Fruit fly (Drosophila melanogaster) whole organism, wandering third instar larva: ENCODE results near the gene CG8031.

Experiments
- Abd-B ChIP-seq: fragments of >200 bp; optimal IDR thresholded peaks from 2 replicates; lab custom pipeline; 2017; ENCODE audit warnings: missing biosample characterization, missing genetic modification characterization
- CG32264 ChIP-seq: fragments of 200-800 bp; sonication (Bioruptor generic); optimal IDR thresholded peaks from 2 replicates; lab custom pipeline; 2016; ENCODE audit warnings: missing biosample characterization, missing genetic modification characterization
- CG9705 ChIP-seq: fragments of 200-800 bp; sonication (Bioruptor generic); optimal IDR thresholded peaks from 2 replicates; lab custom pipeline; 2018; ENCODE audit warnings: missing biosample characterization, mild to moderate bottlenecking, missing genetic modification characterization
- CrebA ChIP-seq: fragments of 200-800 bp; sonication (Bioruptor generic); optimal IDR thresholded peaks from 2 replicates; lab custom pipeline; 2016; ENCODE audit warnings: missing biosample characterization, mild to moderate bottlenecking, missing genetic modification characterization, borderline replicate concordance
- Dfd ChIP-seq: fragments of >200 bp; optimal IDR thresholded peaks from 2 replicates; lab custom pipeline; 2017; ENCODE audit warnings: missing biosample characterization, missing genetic modification characterization
- Dif ChIP-seq: fragments of 200-275, 200-300 bp; sonication (Bioruptor generic); optimal IDR thresholded peaks from 2 replicates; lab custom pipeline; 2018; ENCODE audit warnings: missing biosample characterization, missing genetic modification characterization; ENCODE audit not compliant: partially characterized antibody
- GATAd ChIP-seq: sonication (Bioruptor generic); optimal IDR thresholded peaks from 2 replicates; lab custom pipeline; 2016; ENCODE audit warnings: missing biosample characterization, missing genetic modification characterization
- HLH106 ChIP-seq: fragments of 200-800 bp; optimal IDR thresholded peaks from 3 replicates; lab custom pipeline; 2019; ENCODE audit warnings: missing biosample characterization, mild to moderate bottlenecking, missing genetic modification characterization, moderate library complexity
- Hnf4 ChIP-seq: fragments of 200-800 bp; sonication (Bioruptor generic); optimal IDR thresholded peaks from 2 replicates; lab custom pipeline; 2016; ENCODE audit warnings: missing biosample characterization, mild to moderate bottlenecking, missing genetic modification characterization
- Hr78 ChIP-seq: fragments of >200 bp; optimal IDR thresholded peaks from 2 replicates; lab custom pipeline; 2017; ENCODE audit warnings: missing biosample characterization, missing genetic modification characterization
- Hr83 ChIP-seq: fragments of 200-300 bp; sonication (Bioruptor generic); optimal IDR thresholded peaks from 2 replicates; lab custom pipeline; 2016; ENCODE audit warnings: missing biosample characterization, mild to moderate bottlenecking, missing genetic modification characterization, moderate library complexity; ENCODE audit not compliant: poor library complexity, severe bottlenecking
- Jra ChIP-seq: sonication (Bioruptor generic); optimal IDR thresholded peaks from 2 replicates; lab custom pipeline; 2016; ENCODE audit warnings: missing biosample characterization, missing genetic modification characterization
- Mio ChIP-seq: sonication (Bioruptor generic); optimal IDR thresholded peaks from 2 replicates; lab custom pipeline; 2016; ENCODE audit warnings: missing biosample characterization, missing genetic modification characterization
- Myc ChIP-seq: fragments of >200 bp; optimal IDR thresholded peaks from 2 replicates; lab custom pipeline; 2017
- N ChIP-seq: fragments of >200 bp; optimal IDR thresholded peaks from 2 replicates; lab custom pipeline; 2018; ENCODE audit warnings: missing biosample characterization, missing external identifiers, missing genetic modification characterization
- OdsH ChIP-seq: fragments of 200-800 bp; sonication (Bioruptor generic); optimal IDR thresholded peaks from 2 replicates; lab custom pipeline; 2016; ENCODE audit warnings: missing biosample characterization, mild to moderate bottlenecking, missing genetic modification characterization
- Rel ChIP-seq, 2 experiments: fragments of 200-800 bp; sonication (Bioruptor generic) in 1 of 2; optimal IDR thresholded peaks; 2 replicates in 1 of 2; 3 replicates in 1 of 2; lab custom pipeline; 2016 to 2019; ENCODE audit warnings: mild to moderate bottlenecking in 2 of 2, missing biosample characterization in 2 of 2, missing genetic modification characterization in 2 of 2, moderate library complexity in 1 of 2
- Sp1 ChIP-seq: fragments of 200-800 bp; sonication (Bioruptor generic); optimal IDR thresholded peaks from 3 replicates; lab custom pipeline; 2019; ENCODE audit warnings: missing biosample characterization, mild to moderate bottlenecking, missing genetic modification characterization, moderate library complexity
- Vsx2 ChIP-seq: fragments of 200-300, 225-300 bp; sonication (Bioruptor generic); optimal IDR thresholded peaks from 2 replicates; lab custom pipeline; 2018; ENCODE audit warnings: missing biosample characterization, missing genetic modification characterization; ENCODE audit not compliant: partially characterized antibody
- br ChIP-seq: fragments of 200-800 bp; sonication (Bioruptor generic); optimal IDR thresholded peaks from 2 replicates; lab custom pipeline; 2016; ENCODE audit warnings: missing biosample characterization, missing genetic modification characterization
- brk ChIP-seq: fragments of 200-800 bp; sonication (Bioruptor generic); optimal IDR thresholded peaks from 2 replicates; lab custom pipeline; 2016; ENCODE audit warnings: missing biosample characterization, mild to moderate bottlenecking, missing genetic modification characterization
- dl ChIP-seq, 2 experiments: fragments of 175-275, 200-275 bp in 1 of 2; fragments of 200-275 bp in 1 of 2; sonication (Bioruptor generic); optimal IDR thresholded peaks; lab custom pipeline; 2018; ENCODE audit warnings: mild to moderate bottlenecking in 2 of 2, missing biosample characterization in 2 of 2, missing genetic modification characterization in 2 of 2, moderate library complexity in 2 of 2; ENCODE audit not compliant: partially characterized antibody in 2 of 2, insufficient read depth in 1 of 2
- dmrt93B ChIP-seq: fragments of 200-800 bp; sonication (Bioruptor generic); optimal IDR thresholded peaks from 2 replicates; lab custom pipeline; 2018; ENCODE audit warnings: missing biosample characterization, mild to moderate bottlenecking, missing genetic modification characterization
- dsf ChIP-seq: sonication (Bioruptor generic); optimal IDR thresholded peaks from 2 replicates; lab custom pipeline; 2016; ENCODE audit warnings: missing biosample characterization, missing genetic modification characterization, borderline replicate concordance
- ey ChIP-seq: fragments of 200-800 bp; sonication (Bioruptor generic); optimal IDR thresholded peaks from 2 replicates; lab custom pipeline; 2016; ENCODE audit warnings: missing biosample characterization, missing genetic modification characterization
- foxo ChIP-seq, 2 experiments: fragments of 200-800 bp; sonication (Bioruptor generic); optimal IDR thresholded peaks; 2 replicates in 1 of 2; 3 replicates in 1 of 2; lab custom pipeline; 2016 to 2017; ENCODE audit warnings: missing biosample characterization in 2 of 2, missing genetic modification characterization in 2 of 2
- fru ChIP-seq: fragments of 200-800 bp; sonication (Bioruptor generic); optimal IDR thresholded peaks from 3 replicates; lab custom pipeline; 2016; ENCODE audit warnings: missing biosample characterization, mild to moderate bottlenecking, missing genetic modification characterization
- h ChIP-seq: fragments of 200-800 bp; sonication (Bioruptor generic); optimal IDR thresholded peaks from 3 replicates; lab custom pipeline; 2016; ENCODE audit warnings: missing biosample characterization, mild to moderate bottlenecking, missing genetic modification characterization
- jim ChIP-seq: fragments of 175-275, 200-325 bp; sonication (Bioruptor generic); optimal IDR thresholded peaks from 2 replicates; lab custom pipeline; 2016; ENCODE audit warnings: missing biosample characterization, mild to moderate bottlenecking, missing genetic modification characterization
- lola ChIP-seq: fragments of >200 bp; optimal IDR thresholded peaks from 2 replicates; lab custom pipeline; 2017; ENCODE audit warnings: missing biosample characterization, missing genetic modification characterization
- pan ChIP-seq: fragments of >200 bp; optimal IDR thresholded peaks from 2 replicates; lab custom pipeline; 2017
- psq ChIP-seq: fragments of 200-800 bp; sonication (Bioruptor generic); optimal IDR thresholded peaks from 3 replicates; lab custom pipeline; 2017; ENCODE audit warnings: missing biosample characterization, mild to moderate bottlenecking, missing genetic modification characterization, moderate library complexity
- rgr ChIP-seq: fragments of 200-800 bp; sonication (Bioruptor generic); optimal IDR thresholded peaks from 3 replicates; lab custom pipeline; 2016; ENCODE audit warnings: missing biosample characterization, mild to moderate bottlenecking, missing genetic modification characterization
- sage ChIP-seq: fragments of 200-800 bp; sonication (Bioruptor generic); optimal IDR thresholded peaks from 2 replicates; lab custom pipeline; 2016; ENCODE audit warnings: missing biosample characterization, mild to moderate bottlenecking, missing genetic modification characterization
- sv ChIP-seq: fragments of 200-800 bp; sonication (Bioruptor generic); optimal IDR thresholded peaks from 3 replicates; lab custom pipeline; 2016; ENCODE audit warnings: missing biosample characterization, missing genetic modification characterization
- tai ChIP-seq: sonication (Bioruptor generic); optimal IDR thresholded peaks from 2 replicates; lab custom pipeline; 2016; ENCODE audit warnings: missing biosample characterization, missing genetic modification characterization
- usp ChIP-seq: fragments of >200 bp; optimal IDR thresholded peaks from 2 replicates; lab custom pipeline; 2017; ENCODE audit warnings: missing biosample characterization, missing genetic modification characterization
- woc ChIP-seq: sonication (Bioruptor generic); optimal IDR thresholded peaks from 2 replicates; lab custom pipeline; 2016; ENCODE audit warnings: missing biosample characterization, mild to moderate bottlenecking, missing genetic modification characterization

CG8031 gene

DNA sequence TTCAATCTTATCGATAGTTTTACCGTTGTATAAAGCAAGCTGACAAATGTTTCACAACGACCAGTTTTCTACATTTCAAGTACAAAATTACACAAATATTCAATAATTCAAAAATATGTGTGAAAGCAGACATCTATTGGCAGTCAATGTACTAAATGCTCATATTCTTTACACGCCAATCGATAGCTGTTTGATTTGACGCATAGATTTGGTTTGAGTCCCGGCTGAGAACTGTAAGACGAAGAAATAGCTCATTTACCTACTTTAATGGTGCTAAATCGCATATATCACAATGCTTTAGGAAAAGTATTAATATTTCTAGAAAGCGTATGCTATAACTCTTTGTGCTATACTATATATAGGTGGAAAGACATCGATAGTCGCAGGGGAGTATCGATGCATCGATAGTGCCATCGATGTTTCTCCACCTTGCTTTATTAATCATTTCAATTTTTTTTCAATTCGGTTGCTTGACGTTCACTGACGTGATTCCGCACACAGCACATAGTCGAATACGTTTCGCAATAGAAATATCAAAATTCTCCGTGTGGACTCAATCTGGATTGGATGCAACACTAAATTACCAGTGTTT is 30.4 kb downstream of the CG8031 start, which contains the start of gene Paip2:
TSS of gene Paip2 (plus strand) at position 165 of the 592 bp plus-strand sequence.
- TF ChIP-seq Hnf4 (GFP tag; lab: Kevin White, UChicago) (peak; percentile 32), woc (GFP tag; lab: Kevin White, UChicago) (no peak), usp (GFP tag; lab: Kevin White, UChicago) (no peak), dmrt93B (GFP tag; lab: Kevin White, UChicago) (no peak), N (GFP tag; lab: Kevin White, UChicago) (no peak), Mio (GFP tag; lab: Kevin White, UChicago) (no peak), lola (GFP tag; lab: Kevin White, UChicago) (no peak), br (GFP tag; lab: Kevin White, UChicago) (no peak), dl (GFP tag; optimal IDR thresholded peaks at IDR 0.05; lab: Kevin White, UChicago; ENCODE audit: insufficient read depth in 1 of 2, partially characterized antibody in 2 of 2) (no peak), Hr78 (GFP tag; lab: Kevin White, UChicago) (no peak), tai (GFP tag; lab: Kevin White, UChicago) (peak; percentile 24), ey (no peak), Abd-B (GFP tag; lab: Kevin White, UChicago) (no peak), Vsx2 (GFP tag; lab: Kevin White, UChicago) (no peak), sage (no peak), h (peak; percentile 26), GATAd (GFP tag; lab: Kevin White, UChicago) (no peak), Myc (lab: Kevin White, UChicago) (peak; percentile 26), jim (GFP tag; lab: Kevin White, UChicago) (no peak), dsf (GFP tag; lab: Kevin White, UChicago) (no peak), psq (GFP tag; lab: Kevin White, UChicago) (peak; percentile 20), fru (GFP tag; lab: Kevin White, UChicago) (no peak), rgr (peak; percentile 14), sv (GFP tag; lab: Kevin White, UChicago) (no peak), CG32264 (GFP tag; lab: Kevin White, UChicago) (no peak), Rel (GFP tag; optimal IDR thresholded peaks at IDR 0.05; lab: Kevin White, UChicago) (no peak), Rel (tag; optimal IDR thresholded peaks at IDR 0.05; lab: Kevin White, UChicago) (peak; percentile 46), brk (GFP tag; lab: Kevin White, UChicago) (peak; percentile 51), Jra (GFP tag; lab: Kevin White, UChicago) (peak; percentile 19), CG9705 (GFP tag; lab: Kevin White, UChicago) (no peak), Sp1 (peak; percentile 0), pan (lab: Kevin White, UChicago) (no peak), CrebA (GFP tag; lab: Kevin White, UChicago) (no peak), foxo (GFP tag; optimal IDR thresholded peaks at IDR 0.05; lab: Kevin White, UChicago) (no peak), Hr83 (GFP tag; lab: Kevin White, UChicago) (no peak), Dfd (GFP tag; lab: Kevin White, UChicago) (no peak), HLH106 (no peak), OdsH (no peak), Dif (GFP tag; lab: Kevin White, UChicago) (no peak)
- TF ChIP-seq, all 38 proteins: peak for 10

DNA sequence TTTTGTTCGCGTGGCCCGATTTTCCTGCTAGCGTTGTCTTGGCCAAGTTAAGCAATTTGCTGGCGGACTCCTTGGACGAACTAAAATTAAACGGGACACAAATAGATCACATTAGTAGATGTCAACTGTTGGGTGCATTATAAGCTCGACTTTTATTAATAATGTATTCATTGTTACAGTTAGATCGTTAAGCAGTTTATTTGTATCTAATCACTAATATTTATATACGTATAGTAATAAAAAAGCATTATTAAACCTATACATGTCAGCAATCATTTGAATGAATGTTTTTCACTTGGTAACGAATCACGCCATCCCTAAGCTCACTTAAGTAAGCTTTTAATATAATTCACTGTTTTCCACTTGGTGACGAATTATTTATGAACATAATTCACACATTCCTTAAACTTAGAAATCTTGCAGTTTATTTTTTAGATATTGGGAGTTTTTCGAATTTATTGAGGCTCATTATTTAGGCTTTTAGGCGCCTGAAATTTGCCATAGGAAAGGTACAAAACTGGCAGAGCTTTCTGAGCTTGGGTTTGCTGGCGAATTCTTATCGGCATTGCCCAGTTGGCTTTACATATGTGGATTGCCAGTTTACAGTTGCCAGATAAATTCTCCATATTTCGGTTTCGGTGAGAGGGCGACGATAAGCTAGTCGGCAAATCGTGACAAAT is 33.6 kb downstream of the CG8031 start, which contains the start of the genes CG7381 and CG7091:
TSS of gene CG7381 (minus strand) at position 101 of the 680 bp plus-strand sequence.
TSS of gene CG7091 (plus strand) at position 630 of the 680 bp plus-strand sequence.
- TF ChIP-seq dl (GFP tag; optimal IDR thresholded peaks at IDR 0.05; lab: Kevin White, UChicago; ENCODE audit: insufficient read depth in 1 of 2, partially characterized antibody in 2 of 2) (no peak), Abd-B (GFP tag; lab: Kevin White, UChicago) (no peak), Sp1 (no peak), pan (lab: Kevin White, UChicago) (no peak), brk (GFP tag; lab: Kevin White, UChicago) (no peak)
